Fruit fly (Drosophila melanogaster): ENCODE data around the gene Sec71.
A peak's percentile ranks its signal among the peaks of the same experiment; 100 is the strongest.

The Sec71 gene

dm6 chr2L:13838647-13839390 lies 45.5 kb downstream of the Sec71 start (continued):
- TF ChIP-seq B-H1 (GFP tag; IDR thresholded peaks at IDR 0.05) = no peak
- TF ChIP-seq jing (GFP tag; optimal IDR thresholded peaks at IDR 0.05) = no peak
- peak; percentile 1 for TF ChIP-seq CG9437 (GFP tag; optimal IDR thresholded peaks at IDR 0.05)
- no peak for TF ChIP-seq CG3847 (GFP tag; IDR thresholded peaks at IDR 0.05)
- no peak for TF ChIP-seq emc (GFP tag; optimal IDR thresholded peaks at IDR 0.05)
- no peak for TF ChIP-seq Sox102F (GFP tag; optimal IDR thresholded peaks at IDR 0.05)
- peak; percentile 12 for TF ChIP-seq CG12219 (GFP tag; optimal IDR thresholded peaks at IDR 0.05)
- peak; percentile 82 for TF ChIP-seq exex (tag; optimal IDR thresholded peaks at IDR 0.05)
- TF ChIP-seq ato (GFP tag; IDR thresholded peaks at IDR 0.05; ENCODE audit: partially characterized antibody) = no peak
- no peak for TF ChIP-seq tup (GFP tag; optimal IDR thresholded peaks at IDR 0.05)
- no peak for TF ChIP-seq dan (GFP tag; IDR thresholded peaks at IDR 0.05)
- TF ChIP-seq luna (GFP tag; optimal IDR thresholded peaks at IDR 0.05) = no peak
- peak; percentile 82 for TF ChIP-seq grn (GFP tag; optimal IDR thresholded peaks at IDR 0.05)
- TF ChIP-seq CG4730 (GFP tag; IDR thresholded peaks at IDR 0.05) = no peak
- peak; percentile 40 for TF ChIP-seq grau (tag; optimal IDR thresholded peaks at IDR 0.05)
- TF ChIP-seq CG34224 (GFP tag; IDR thresholded peaks at IDR 0.05; ENCODE audit: partially characterized antibody) = no peak
- no peak for TF ChIP-seq psq (GFP tag; optimal IDR thresholded peaks at IDR 0.05)
- TF ChIP-seq chif (GFP tag; optimal IDR thresholded peaks at IDR 0.05) = peak; percentile 10 to 28
- no peak for TF ChIP-seq lilli (GFP tag; optimal IDR thresholded peaks at IDR 0.05)
- no peak for TF ChIP-seq CG1024 (GFP tag; IDR thresholded peaks at IDR 0.05)
- peak; percentile 57; the same call in 1 of the 3 replicates for TF ChIP-seq dysf (GFP tag; IDR thresholded peaks at IDR 0.05)
- TF ChIP-seq NfI (GFP tag; optimal IDR thresholded peaks at IDR 0.05) = no peak
- TF ChIP-seq Kr (GFP tag; optimal IDR thresholded peaks at IDR 0.05) = peak; percentile 26
- no peak for TF ChIP-seq trh (GFP tag; optimal IDR thresholded peaks at IDR 0.05)
- peak; percentile 0 for TF ChIP-seq CG10543 (GFP tag; optimal IDR thresholded peaks at IDR 0.05)
- TF ChIP-seq CG3163 (GFP tag; optimal IDR thresholded peaks at IDR 0.05) = no peak
- TF ChIP-seq CG15269 (tag; optimal IDR thresholded peaks at IDR 0.05) = peak; percentile 58
- TF ChIP-seq CG9727 (GFP tag; optimal IDR thresholded peaks at IDR 0.05) = peak; percentile 33
- TF ChIP-seq gfzf (GFP tag; optimal IDR thresholded peaks at IDR 0.05) = no peak
- no peak for TF ChIP-seq Scr (GFP tag; IDR thresholded peaks at IDR 0.05; ENCODE audit: partially characterized antibody)
- TF ChIP-seq zen (tag; optimal IDR thresholded peaks at IDR 0.05) = no peak
- TF ChIP-seq CG10366 (GFP tag; IDR thresholded peaks at IDR 0.05) = no peak
- TF ChIP-seq gcm (GFP tag; optimal IDR thresholded peaks at IDR 0.05) = no peak
- no peak for TF ChIP-seq CG7556 (GFP tag; optimal IDR thresholded peaks at IDR 0.05)
- TF ChIP-seq CG14014 (GFP tag; IDR thresholded peaks at IDR 0.05) = no peak; the same call in 1 of the 2 replicates
- no peak for TF ChIP-seq CG6765 (GFP tag; optimal IDR thresholded peaks at IDR 0.05)
- TF ChIP-seq CG7928 (GFP tag; optimal IDR thresholded peaks at IDR 0.05) = no peak
- TF ChIP-seq ATbp (GFP tag; optimal IDR thresholded peaks at IDR 0.05) = peak; percentile 67
- peak; percentile 80 for TF ChIP-seq D19A (tag; optimal IDR thresholded peaks at IDR 0.05)
- TF ChIP-seq CG12104 (GFP tag; optimal IDR thresholded peaks at IDR 0.05) = no peak
- TF ChIP-seq CG7786 (GFP tag; optimal IDR thresholded peaks at IDR 0.05) = no peak
- TF ChIP-seq CG1603 (tag; optimal IDR thresholded peaks at IDR 0.05) = peak; percentile 43
- TF ChIP-seq CG3407 (GFP tag; optimal IDR thresholded peaks at IDR 0.05) = peak; percentile 34
- no peak for TF ChIP-seq CG5953 (GFP tag; IDR thresholded peaks at IDR 0.05)
- TF ChIP-seq CG17612 (GFP tag; IDR thresholded peaks at IDR 0.05) = no peak
- no peak for TF ChIP-seq Dp (GFP tag; optimal IDR thresholded peaks at IDR 0.05)
- TF ChIP-seq ro (GFP tag; IDR thresholded peaks at IDR 0.05) = no peak
- no peak for TF ChIP-seq danr (GFP tag; IDR thresholded peaks at IDR 0.05)
- no peak for TF ChIP-seq Sry-δ (GFP tag; optimal IDR thresholded peaks at IDR 0.05)
- TF ChIP-seq Awh (GFP tag; IDR thresholded peaks at IDR 0.05) = peak; percentile 68; the same call in 1 of the 2 replicates

All from whole organism, embryonic.